Fruit fly (Drosophila melanogaster): Measurements from ENCODE around the gene CG42718.

Gene CG42718

dm6 chr3L:16281880-16282556 lies 39.1 kb downstream of the CG42718 start, which contains the start of gene CG13049:
Gene CG13049, minus strand, starts transcription at chr3L:16281930.
- TF ChIP-seq tj (GFP tag; optimal IDR thresholded peaks at IDR 0.05) (no peak), pad (GFP tag; optimal IDR thresholded peaks at IDR 0.05) (no peak), CG7045 (GFP tag; optimal IDR thresholded peaks at IDR 0.05) (no peak), CG5204 (GFP tag; optimal IDR thresholded peaks at IDR 0.05) (no peak), cnc (optimal IDR thresholded peaks at IDR 0.05) (no peak), bab1 (GFP tag; optimal IDR thresholded peaks at IDR 0.05) (no peak), cic (GFP tag; optimal IDR thresholded peaks at IDR 0.05) (no peak), Hr96 (GFP tag; optimal IDR thresholded peaks at IDR 0.05) (no peak), CG7101 (tag; optimal IDR thresholded peaks at IDR 0.05) (no peak), Clk (GFP tag; optimal IDR thresholded peaks at IDR 0.05) (no peak), Mnt (GFP tag; optimal IDR thresholded peaks at IDR 0.05) (no peak), Crg-1 (GFP tag; optimal IDR thresholded peaks at IDR 0.05) (no peak)

- TF ChIP-seq CG11617 (GFP tag; optimal IDR thresholded peaks at IDR 0.05) = no peak
- no peak for TF ChIP-seq Hr96 (GFP tag; optimal IDR thresholded peaks at IDR 0.05)
- no peak for TF ChIP-seq toe (GFP tag; optimal IDR thresholded peaks at IDR 0.05)
These were observed 41.1 kb downstream of the CG42718 start, which contains the start of gene CG13064 for dm6 chr3L:16279987-16280454. Gene CG13064, plus strand, starts transcription at chr3L:16280404.

- TF ChIP-seq toe (GFP tag; optimal IDR thresholded peaks at IDR 0.05) (no peak), ovo (GFP tag; optimal IDR thresholded peaks at IDR 0.05) (no peak), CG33017 (tag; optimal IDR thresholded peaks at IDR 0.05) (no peak), CG14711 (tag; optimal IDR thresholded peaks at IDR 0.05) (no peak), CG5204 (GFP tag; optimal IDR thresholded peaks at IDR 0.05) (no peak), bab1 (GFP tag; optimal IDR thresholded peaks at IDR 0.05) (no peak), CG12768 (GFP tag; optimal IDR thresholded peaks at IDR 0.05) (no peak), CG7101 (tag; optimal IDR thresholded peaks at IDR 0.05) (no peak), Clk (GFP tag; optimal IDR thresholded peaks at IDR 0.05) (no peak), cic (GFP tag; optimal IDR thresholded peaks at IDR 0.05) (no peak), CG11617 (GFP tag; optimal IDR thresholded peaks at IDR 0.05) (no peak), kay (GFP tag; ENCODE audit: borderline replicate concordance) (no peak), tj (GFP tag; optimal IDR thresholded peaks at IDR 0.05) (no peak), Crg-1 (GFP tag; optimal IDR thresholded peaks at IDR 0.05) (no peak), Mnt (GFP tag; optimal IDR thresholded peaks at IDR 0.05) (no peak), cnc (optimal IDR thresholded peaks at IDR 0.05) (no peak), Hr96 (GFP tag; optimal IDR thresholded peaks at IDR 0.05) (no peak), CG7045 (GFP tag; optimal IDR thresholded peaks at IDR 0.05) (no peak), CG1620 (GFP tag; optimal IDR thresholded peaks at IDR 0.05) (no peak), pad (GFP tag; optimal IDR thresholded peaks at IDR 0.05) (no peak)
These were observed 41.9 kb downstream of the CG42718 start, which contains the start of gene CG13050 for dm6 chr3L:16279171-16279570. Gene CG13050, minus strand, starts transcription at chr3L:16279271.

- TF ChIP-seq pad (GFP tag; optimal IDR thresholded peaks at IDR 0.05) = no peak
These were observed 43.9 kb downstream of the CG42718 start, which contains the start of gene CG13065 for dm6 chr3L:16277135-16277534. Gene CG13065, plus strand, starts transcription at chr3L:16277435.

dm6 chr3L:16275391-16276017 lies 45.6 kb downstream of the CG42718 start:
- TF ChIP-seq kay (GFP tag; ENCODE audit: borderline replicate concordance) = no peak
- no peak for TF ChIP-seq CG7101 (tag; optimal IDR thresholded peaks at IDR 0.05)
- no peak for TF ChIP-seq bab1 (GFP tag; optimal IDR thresholded peaks at IDR 0.05)
- no peak for TF ChIP-seq tj (GFP tag; optimal IDR thresholded peaks at IDR 0.05)
- no peak for TF ChIP-seq CG12768 (GFP tag; optimal IDR thresholded peaks at IDR 0.05)
- no peak for TF ChIP-seq CG14711 (tag; optimal IDR thresholded peaks at IDR 0.05)
- no peak for TF ChIP-seq Crg-1 (GFP tag; optimal IDR thresholded peaks at IDR 0.05)
- no peak for TF ChIP-seq toe (GFP tag; optimal IDR thresholded peaks at IDR 0.05)
- TF ChIP-seq cnc (optimal IDR thresholded peaks at IDR 0.05) = no peak
- no peak for TF ChIP-seq CG7045 (GFP tag; optimal IDR thresholded peaks at IDR 0.05)

- no peak for TF ChIP-seq cnc (optimal IDR thresholded peaks at IDR 0.05)
- TF ChIP-seq CG12768 (GFP tag; optimal IDR thresholded peaks at IDR 0.05) = no peak
- no peak for TF ChIP-seq CG14711 (tag; optimal IDR thresholded peaks at IDR 0.05)
- TF ChIP-seq CG11617 (GFP tag; optimal IDR thresholded peaks at IDR 0.05) = no peak
- TF ChIP-seq pad (GFP tag; optimal IDR thresholded peaks at IDR 0.05) = no peak
- TF ChIP-seq kay (GFP tag; ENCODE audit: borderline replicate concordance) = no peak
- no peak for TF ChIP-seq CG33017 (tag; optimal IDR thresholded peaks at IDR 0.05)
- TF ChIP-seq Crg-1 (GFP tag; optimal IDR thresholded peaks at IDR 0.05) = no peak
- TF ChIP-seq bab1 (GFP tag; optimal IDR thresholded peaks at IDR 0.05) = no peak
These were observed 48.6 kb downstream of the CG42718 start, which contains the start of gene CG13066 for dm6 chr3L:16272338-16272959. Gene CG13066, plus strand, starts transcription at chr3L:16272909.

Measured in whole organism, adult.